Fruit fly (Drosophila melanogaster): ENCODE data around the gene CG5653.
A peak's percentile ranks its signal among the peaks of the same experiment; 100 is the strongest.

Gene CG5653

DNA sequence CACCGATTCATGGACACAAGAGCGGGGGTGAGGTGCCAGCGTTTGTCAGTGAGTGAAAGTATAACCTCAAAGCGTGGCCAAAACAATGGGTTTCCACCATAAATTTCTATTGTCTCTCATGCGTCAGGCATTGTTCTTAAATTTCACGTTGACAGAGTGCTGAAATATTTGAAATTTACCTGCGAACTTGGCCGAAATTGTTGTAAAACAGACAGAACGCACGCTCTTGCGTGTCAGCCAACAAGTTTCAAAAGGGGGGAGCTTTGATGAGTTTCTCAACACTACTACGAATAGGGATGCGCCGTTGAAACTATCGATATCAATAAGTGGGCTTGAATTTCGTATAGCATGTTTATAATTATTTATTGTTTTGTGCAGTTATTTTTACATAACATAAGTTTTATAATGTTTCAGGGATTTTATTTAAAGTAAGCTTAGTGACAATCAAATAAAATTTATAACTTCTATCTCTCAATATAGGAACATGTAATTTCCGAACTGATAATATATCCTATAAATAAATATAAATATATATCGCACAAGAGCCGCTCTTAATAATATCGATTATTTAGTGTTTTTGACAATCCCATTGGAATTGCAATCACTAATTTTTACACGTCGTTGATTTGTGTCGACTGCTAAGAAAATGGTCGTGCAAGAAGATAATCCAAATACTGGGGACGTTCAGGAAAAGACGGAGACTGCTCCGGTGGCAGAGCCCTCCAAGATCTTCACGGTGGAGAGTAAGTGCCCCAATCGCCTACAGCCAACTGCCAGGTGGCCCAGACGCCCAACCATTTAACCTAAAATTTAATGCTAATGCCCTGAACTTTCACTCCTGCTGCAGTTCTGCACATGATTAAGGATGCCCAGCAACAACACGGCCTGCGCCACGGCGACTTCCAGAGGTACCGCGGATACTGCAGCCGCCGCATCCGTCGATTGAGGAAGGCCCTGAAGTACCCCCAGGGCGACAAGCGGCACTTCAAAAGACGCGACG, 8.6 kb upstream of the CG5653 start, which contains the start of the genes pix and Srp68 (continued):
- no peak for TF ChIP-seq tll (GFP tag; optimal IDR thresholded peaks at IDR 0.05)
- TF ChIP-seq slp2 (GFP tag; optimal IDR thresholded peaks at IDR 0.05) = peak; percentile 28
- no peak for TF ChIP-seq corto (GFP tag; optimal IDR thresholded peaks at IDR 0.05)
- TF ChIP-seq Dp (GFP tag; optimal IDR thresholded peaks at IDR 0.05) = peak; percentile 23
- no peak for TF ChIP-seq pros (GFP tag; optimal IDR thresholded peaks at IDR 0.05)
- TF ChIP-seq zfh1 (GFP tag; IDR thresholded peaks at IDR 0.05) = no peak
- TF ChIP-seq exex (tag; optimal IDR thresholded peaks at IDR 0.05) = peak; percentile 44
- TF ChIP-seq sd (tag; optimal IDR thresholded peaks at IDR 0.05) = no peak
- TF ChIP-seq CG12391 (tag; optimal IDR thresholded peaks at IDR 0.05) = peak; percentile 83
- no peak for TF ChIP-seq Lpt (GFP tag; optimal IDR thresholded peaks at IDR 0.05)
- peak; percentile 66 for TF ChIP-seq sob (GFP tag; IDR thresholded peaks at IDR 0.05)
- TF ChIP-seq Six4 (GFP tag; optimal IDR thresholded peaks at IDR 0.05) = peak; percentile 15
- no peak for TF ChIP-seq cg (GFP tag; optimal IDR thresholded peaks at IDR 0.05)
- TF ChIP-seq hkb (optimal IDR thresholded peaks at IDR 0.05) = no peak
- TF ChIP-seq hkb (GFP tag; IDR thresholded peaks at IDR 0.05) = no peak
- no peak for TF ChIP-seq Deaf1 (tag; optimal IDR thresholded peaks at IDR 0.05)
- TF ChIP-seq CG4617 (GFP tag; optimal IDR thresholded peaks at IDR 0.05; ENCODE audit: borderline replicate concordance) = peak; percentile 67
- peak; percentile 42 for TF ChIP-seq Sin3A (optimal IDR thresholded peaks at IDR 0.05)
- no peak for TF ChIP-seq lov (optimal IDR thresholded peaks at IDR 0.05)
- TF ChIP-seq lov (GFP tag; IDR thresholded peaks at IDR 0.05) = no peak
- TF ChIP-seq fu2 (GFP tag; optimal IDR thresholded peaks at IDR 0.05) = peak; percentile 36
- no peak for TF ChIP-seq CG8388 (GFP tag; optimal IDR thresholded peaks at IDR 0.05)
- TF ChIP-seq sens (GFP tag) = peak; percentile 91
- peak; percentile 73; the same call in 1 of the 2 replicates for TF ChIP-seq CG9215 (GFP tag; IDR thresholded peaks at IDR 0.05)
- no peak for TF ChIP-seq Rx (GFP tag; IDR thresholded peaks at IDR 0.05)
- TF ChIP-seq CG12104 (GFP tag; optimal IDR thresholded peaks at IDR 0.05) = peak; percentile 58
- TF ChIP-seq otp (GFP tag; IDR thresholded peaks at IDR 0.05) = no peak
- peak; percentile 92 for TF ChIP-seq Dll (GFP tag; IDR thresholded peaks at IDR 0.05; ENCODE audit: partially characterized antibody)
- TF ChIP-seq CG13624 (GFP tag; optimal IDR thresholded peaks at IDR 0.05) = peak; percentile 63
- no peak for TF ChIP-seq CG14050 (GFP tag; IDR thresholded peaks at IDR 0.05)
- TF ChIP-seq CG30020 (tag; optimal IDR thresholded peaks at IDR 0.05) = peak; percentile 78
- TF ChIP-seq CG2120 (GFP tag; optimal IDR thresholded peaks at IDR 0.05) = peak; percentile 76
- peak; percentile 75 for TF ChIP-seq Chrac-16 (GFP tag; optimal IDR thresholded peaks at IDR 0.05)
- peak; percentile 37 for TF ChIP-seq CG4820 (GFP tag; optimal IDR thresholded peaks at IDR 0.05)
- TF ChIP-seq dan (GFP tag; IDR thresholded peaks at IDR 0.05) = no peak
- TF ChIP-seq bbx (GFP tag; IDR thresholded peaks at IDR 0.05; ENCODE audit: partially characterized antibody) = no peak
- peak; percentile 48 for TF ChIP-seq CG17385 (GFP tag; optimal IDR thresholded peaks at IDR 0.05)
- TF ChIP-seq CG10321 (GFP tag; IDR thresholded peaks at IDR 0.05) = no peak
- 0 out of 2 replicates have a peak, but pooled peaks have one; percentile 14 for TF ChIP-seq CG32772 (GFP tag; IDR thresholded peaks at IDR 0.05)
- no peak for TF ChIP-seq br (optimal IDR thresholded peaks at IDR 0.05)
- TF ChIP-seq CG4730 (GFP tag; IDR thresholded peaks at IDR 0.05) = no peak
- peak; percentile 50; the same call in 1 of the 2 replicates for TF ChIP-seq klu (GFP tag; IDR thresholded peaks at IDR 0.05)
- TF ChIP-seq CG2678 (tag; optimal IDR thresholded peaks at IDR 0.05) = no peak
- TF ChIP-seq H15 (GFP tag; IDR thresholded peaks at IDR 0.05) = no peak
- TF ChIP-seq CG2712 (tag; optimal IDR thresholded peaks at IDR 0.05) = peak; percentile 82
- TF ChIP-seq CG17361 (GFP tag; IDR thresholded peaks at IDR 0.05) = peak; percentile 88
- no peak for TF ChIP-seq Doc2 (GFP tag; IDR thresholded peaks at IDR 0.05)
- TF ChIP-seq TFAM (GFP tag; optimal IDR thresholded peaks at IDR 0.05) = no peak
- 0 out of 2 replicates have a peak, but pooled peaks have one; percentile 34 for TF ChIP-seq NFAT (GFP tag; IDR thresholded peaks at IDR 0.05)
- no peak for TF ChIP-seq Camta (GFP tag; optimal IDR thresholded peaks at IDR 0.05)
